Worm (Caenorhabditis elegans) whole organism, early embryonic: ENCODE measurements around the gene F32A5.8.

Source experiments
- B0310.2 ChIP-seq: sonication (generic microtip); optimal IDR thresholded peaks from 2 replicates; lab custom pipeline; 2016; ENCODE audit warnings: mild to moderate bottlenecking, missing genetic modification characterization, missing compliant biosample characterization
- F13C5.2 ChIP-seq: sonication (generic microtip); optimal IDR thresholded peaks from 2 replicates; lab custom pipeline; 2017; ENCODE audit warnings: mild to moderate bottlenecking, missing genetic modification characterization, inconsistent platforms, missing compliant biosample characterization
- aly-1 ChIP-seq: sonication (generic microtip); optimal IDR thresholded peaks from 2 replicates; lab custom pipeline; 2016; ENCODE audit warnings: missing genetic modification characterization, missing compliant biosample characterization
- ama-1 ChIP-seq: fragments of 150-350 bp; optimal IDR thresholded peaks from 2 replicates; lab custom pipeline; 2014
- ceh-13 ChIP-seq: fragments of 200-800 bp; sonication (Bioruptor generic); optimal IDR thresholded peaks from 2 replicates; lab custom pipeline; 2018; ENCODE audit warnings: mild to moderate bottlenecking, missing genetic modification characterization, missing compliant biosample characterization
- ceh-36 ChIP-seq: sonication (generic microtip); optimal IDR thresholded peaks from 2 replicates; lab custom pipeline; 2016; ENCODE audit warnings: missing genetic modification characterization, inconsistent platforms, missing compliant biosample characterization
- ets-7 ChIP-seq: sonication (generic microtip); optimal IDR thresholded peaks from 2 replicates; lab custom pipeline; 2016; ENCODE audit warnings: missing genotype, missing genetic modification characterization, missing compliant biosample characterization
- flt-1 ChIP-seq: fragments of 200-800 bp; sonication (Bioruptor generic); IDR thresholded peaks from 2 replicates; pipeline ENCODE4 v1.3.6; 2022; ENCODE audit warnings: missing genetic modification characterization, missing compliant biosample characterization
- hmbx-1 ChIP-seq: sonication (generic microtip); optimal IDR thresholded peaks from 2 replicates; lab custom pipeline; 2016; ENCODE audit warnings: mild to moderate bottlenecking, missing genetic modification characterization, missing compliant biosample characterization
- hmg-4 ChIP-seq: fragments of 200-800 bp; sonication (Bioruptor generic); optimal IDR thresholded peaks from 2 replicates; lab custom pipeline; 2018; ENCODE audit warnings: mild to moderate bottlenecking, missing genetic modification characterization, missing compliant biosample characterization
- hnd-1 ChIP-seq: sonication (generic microtip); optimal IDR thresholded peaks from 2 replicates; lab custom pipeline; 2016; ENCODE audit warnings: missing genetic modification characterization, missing compliant biosample characterization
- pes-1 ChIP-seq: fragments of 200-800 bp; sonication (Bioruptor generic); IDR thresholded peaks from 2 replicates; pipeline ENCODE4 v1.3.6; 2022; ENCODE audit warnings: missing genetic modification reagents, missing genetic modification characterization, missing compliant biosample characterization
- scrt-1 ChIP-seq: fragments of 200-800 bp; sonication (Bioruptor generic); IDR thresholded peaks from 2 replicates; pipeline ENCODE4 v1.3.6; 2022; ENCODE audit warnings: missing genetic modification characterization, missing compliant biosample characterization
- sea-1 ChIP-seq: fragments of 200-800 bp; sonication (Bioruptor generic); conservative IDR thresholded peaks from 2 replicates; pipeline ENCODE4 v1.3.6; 2022; ENCODE audit warnings: missing genetic modification characterization, missing compliant biosample characterization
- tbx-11 ChIP-seq: fragments of 200-800 bp; sonication (Bioruptor generic); IDR thresholded peaks from 2 replicates; pipeline ENCODE4 v1.3.6; 2022; ENCODE audit warnings: missing genetic modification characterization, missing compliant biosample characterization
- tbx-37 ChIP-seq: fragments of 200-800 bp; sonication (Bioruptor generic); conservative IDR thresholded peaks from 2 replicates; pipeline ENCODE4 v1.3.6; 2022; ENCODE audit warnings: missing genetic modification reagents, missing genetic modification characterization, missing compliant biosample characterization
- tra-4 ChIP-seq: sonication (generic microtip); optimal IDR thresholded peaks from 2 replicates; lab custom pipeline; 2017; ENCODE audit warnings: missing genetic modification characterization, missing compliant biosample characterization

Gene F32A5.8

ce11 chrII:7238248-7238647, 17.7 kb upstream of the F32A5.8 start, which contains the start of gene aqp-1:
Gene aqp-1, minus strand, starts transcription at chrII:7238349.
- no peak for TF ChIP-seq F13C5.2 (tag; lab: Kevin White, UChicago)
- no peak for TF ChIP-seq pes-1 (GFP tag; lab: Robert Waterston, UW)
- TF ChIP-seq scrt-1 (GFP tag; lab: Robert Waterston, UW): no peak
- no peak for TF ChIP-seq ceh-13 (GFP tag; lab: Kevin White, UChicago)
- no peak for TF ChIP-seq B0310.2 (tag; lab: Kevin White, UChicago)
- no peak for TF ChIP-seq ama-1 (lab: Kevin White, UChicago)
- no peak for TF ChIP-seq tbx-11 (GFP tag; lab: Robert Waterston, UW)

ce11 chrII:7238791-7239190, 17.1 kb upstream of the F32A5.8 start:
- TF ChIP-seq ceh-36 (tag; lab: Kevin White, UChicago) (no peak), tbx-11 (GFP tag; lab: Robert Waterston, UW) (no peak), ceh-13 (GFP tag; lab: Kevin White, UChicago) (no peak), flt-1 (GFP tag; lab: Robert Waterston, UW) (no peak), hmbx-1 (no peak), sea-1 (GFP tag; lab: Robert Waterston, UW) (no peak), tbx-37 (GFP tag; lab: Robert Waterston, UW) (no peak), scrt-1 (GFP tag; lab: Robert Waterston, UW) (no peak), F13C5.2 (tag; lab: Kevin White, UChicago) (no peak), ama-1 (lab: Kevin White, UChicago) (no peak), aly-1 (tag; lab: Kevin White, UChicago) (no peak), tra-4 (tag; lab: Kevin White, UChicago) (no peak), hmg-4 (GFP tag; lab: Kevin White, UChicago) (no peak)

ce11 chrII:7239705-7240104, 16.2 kb upstream of the F32A5.8 start:
- TF ChIP-seq ceh-13 (GFP tag; lab: Kevin White, UChicago): no peak
- TF ChIP-seq hnd-1 (tag; lab: Kevin White, UChicago): no peak

ce11 chrII:7242754-7243153, 13.2 kb upstream of the F32A5.8 start:
- TF ChIP-seq hmbx-1 (no peak), sea-1 (GFP tag; lab: Robert Waterston, UW) (no peak), tbx-11 (GFP tag; lab: Robert Waterston, UW) (no peak), ama-1 (lab: Kevin White, UChicago) (no peak), flt-1 (GFP tag; lab: Robert Waterston, UW) (no peak), ets-7 (no peak), scrt-1 (GFP tag; lab: Robert Waterston, UW) (no peak), ceh-36 (tag; lab: Kevin White, UChicago) (no peak), hmg-4 (GFP tag; lab: Kevin White, UChicago) (no peak)

- TF ChIP-seq ceh-13 (GFP tag; lab: Kevin White, UChicago) (no peak), sea-1 (GFP tag; lab: Robert Waterston, UW) (no peak), hmbx-1 (no peak), B0310.2 (tag; lab: Kevin White, UChicago) (no peak), ets-7 (no peak), flt-1 (GFP tag; lab: Robert Waterston, UW) (no peak), F13C5.2 (tag; lab: Kevin White, UChicago) (no peak), hmg-4 (GFP tag; lab: Kevin White, UChicago) (no peak), ama-1 (lab: Kevin White, UChicago) (no peak), hnd-1 (tag; lab: Kevin White, UChicago) (no peak), scrt-1 (GFP tag; lab: Robert Waterston, UW) (no peak), tra-4 (tag; lab: Kevin White, UChicago) (no peak), tbx-11 (GFP tag; lab: Robert Waterston, UW) (no peak), aly-1 (tag; lab: Kevin White, UChicago) (no peak), ceh-36 (tag; lab: Kevin White, UChicago) (no peak)
Observed at ce11 chrII:7245576-7245975, 10.3 kb upstream of the F32A5.8 start, which contains the start of gene skpo-3. Gene skpo-3, plus strand, starts transcription at chrII:7245876.

ce11 chrII:7251978-7252377, 3.9 kb upstream of the F32A5.8 start, which contains the start of the genes prx-13 and ada-2:
Gene prx-13, minus strand, starts transcription at chrII:7252015.
Gene ada-2, plus strand, starts transcription at chrII:7252259.
- no peak for TF ChIP-seq B0310.2 (tag; lab: Kevin White, UChicago)
- no peak for TF ChIP-seq sea-1 (GFP tag; lab: Robert Waterston, UW)
- TF ChIP-seq hnd-1 (tag; lab: Kevin White, UChicago): no peak
- no peak for TF ChIP-seq ets-7
- no peak for TF ChIP-seq tbx-37 (GFP tag; lab: Robert Waterston, UW)
- no peak for TF ChIP-seq hmbx-1
- no peak for TF ChIP-seq ceh-36 (tag; lab: Kevin White, UChicago)
- TF ChIP-seq scrt-1 (GFP tag; lab: Robert Waterston, UW): no peak
- no peak for TF ChIP-seq pes-1 (GFP tag; lab: Robert Waterston, UW)
- no peak for TF ChIP-seq aly-1 (tag; lab: Kevin White, UChicago)
- no peak for TF ChIP-seq ama-1 (lab: Kevin White, UChicago)
- TF ChIP-seq flt-1 (GFP tag; lab: Robert Waterston, UW): no peak
- no peak for TF ChIP-seq ceh-13 (GFP tag; lab: Kevin White, UChicago)
- TF ChIP-seq tbx-11 (GFP tag; lab: Robert Waterston, UW): no peak
- TF ChIP-seq tra-4 (tag; lab: Kevin White, UChicago): no peak
- no peak for TF ChIP-seq F13C5.2 (tag; lab: Kevin White, UChicago)
- TF ChIP-seq hmg-4 (GFP tag; lab: Kevin White, UChicago): no peak

- no peak for TF ChIP-seq tbx-11 (GFP tag; lab: Robert Waterston, UW)
- no peak for TF ChIP-seq ceh-13 (GFP tag; lab: Kevin White, UChicago)
- TF ChIP-seq pes-1 (GFP tag; lab: Robert Waterston, UW): no peak
- no peak for TF ChIP-seq hmbx-1
- TF ChIP-seq hmg-4 (GFP tag; lab: Kevin White, UChicago): no peak
- TF ChIP-seq ama-1 (lab: Kevin White, UChicago): no peak
- no peak for TF ChIP-seq flt-1 (GFP tag; lab: Robert Waterston, UW)
- no peak for TF ChIP-seq tra-4 (tag; lab: Kevin White, UChicago)
- no peak for TF ChIP-seq B0310.2 (tag; lab: Kevin White, UChicago)
- no peak for TF ChIP-seq ceh-36 (tag; lab: Kevin White, UChicago)
- no peak for TF ChIP-seq aly-1 (tag; lab: Kevin White, UChicago)
- TF ChIP-seq F13C5.2 (tag; lab: Kevin White, UChicago): no peak
- TF ChIP-seq tbx-37 (GFP tag; lab: Robert Waterston, UW): no peak
- no peak for TF ChIP-seq scrt-1 (GFP tag; lab: Robert Waterston, UW)
- no peak for TF ChIP-seq ets-7
- TF ChIP-seq sea-1 (GFP tag; lab: Robert Waterston, UW): no peak
- no peak for TF ChIP-seq hnd-1 (tag; lab: Kevin White, UChicago)
Observed at ce11 chrII:7253073-7253472, 2.8 kb upstream of the F32A5.8 start, which contains the start of gene lsm-4. Gene lsm-4, minus strand, starts transcription at chrII:7253163.
